Fruit fly (Drosophila melanogaster) whole organism, wandering third instar larva: ENCODE measurements around the gene CG34164.

Experiments
- GATAd ChIP-seq: sonication (Bioruptor generic); optimal IDR thresholded peaks from 2 replicates; lab custom pipeline; 2016; ENCODE audit warnings: missing biosample characterization, missing genetic modification characterization
- Jra ChIP-seq: sonication (Bioruptor generic); optimal IDR thresholded peaks from 2 replicates; lab custom pipeline; 2016; ENCODE audit warnings: missing biosample characterization, missing genetic modification characterization
- Myc ChIP-seq: fragments of >200 bp; optimal IDR thresholded peaks from 2 replicates; lab custom pipeline; 2017
- N ChIP-seq: fragments of >200 bp; optimal IDR thresholded peaks from 2 replicates; lab custom pipeline; 2018; ENCODE audit warnings: missing biosample characterization, missing external identifiers, missing genetic modification characterization
- Sp1 ChIP-seq: fragments of 200-800 bp; sonication (Bioruptor generic); optimal IDR thresholded peaks from 3 replicates; lab custom pipeline; 2019; ENCODE audit warnings: missing biosample characterization, mild to moderate bottlenecking, missing genetic modification characterization, moderate library complexity

DNA sequence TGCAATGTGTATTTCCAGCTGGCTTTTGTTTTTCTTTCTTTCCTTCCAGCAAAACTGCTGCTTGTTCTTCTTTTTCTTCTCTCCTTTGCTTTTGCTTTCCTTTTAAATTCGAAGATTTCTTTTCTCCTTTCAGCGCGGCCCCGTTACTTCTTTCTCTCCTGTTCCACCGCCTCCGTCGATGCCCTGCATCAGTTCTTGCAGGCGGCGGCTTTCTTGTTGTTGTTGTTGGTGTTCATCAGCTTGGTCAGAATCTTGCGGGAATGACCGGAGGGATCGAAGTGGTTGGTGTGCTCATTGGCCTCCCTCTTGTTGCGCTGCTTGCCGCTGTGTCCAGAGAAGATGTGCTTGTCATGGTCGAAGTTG lies 10.6 kb upstream of the CG34164 start:
- TF ChIP-seq Myc, result no peak
- no peak for TF ChIP-seq N (GFP tag; lab: Kevin White, UChicago)
- no peak for TF ChIP-seq GATAd (GFP tag; lab: Kevin White, UChicago)
- no peak for TF ChIP-seq Sp1 (GFP tag; lab: Kevin White, UChicago)
- no peak for TF ChIP-seq Jra (GFP tag; lab: Kevin White, UChicago)
